Fruit fly (Drosophila melanogaster): Measurements from ENCODE around the gene CG9967.
A peak's percentile ranks its signal among the peaks of the same experiment; 100 is the strongest.

CG9967 gene

dm6 chr2L:2364200-2364754 lies 7.1 kb upstream of the CG9967 start (continued):
- TF ChIP-seq tgo (GFP tag; IDR thresholded peaks at IDR 0.05) (no peak), sna (GFP tag; IDR thresholded peaks at IDR 0.05; ENCODE audit: partially characterized antibody) (0 out of 2 replicates have a peak, but pooled peaks have one; percentile 36), her (GFP tag; optimal IDR thresholded peaks at IDR 0.05) (peak; percentile 6), sens-2 (GFP tag; IDR thresholded peaks at IDR 0.05) (no peak), knrl (GFP tag; IDR thresholded peaks at IDR 0.05; ENCODE audit: partially characterized antibody) (peak; percentile 61), emc (GFP tag; optimal IDR thresholded peaks at IDR 0.05) (no peak), peb (GFP tag; IDR thresholded peaks at IDR 0.05) (no peak), abd-A (tag; optimal IDR thresholded peaks at IDR 0.05) (no peak), CG9609 (GFP tag; optimal IDR thresholded peaks at IDR 0.05) (no peak), ERR (GFP tag; optimal IDR thresholded peaks at IDR 0.05) (no peak), cato (GFP tag; optimal IDR thresholded peaks at IDR 0.05; ENCODE audit: borderline replicate concordance) (no peak), CG32532 (GFP tag; IDR thresholded peaks at IDR 0.05) (peak; percentile 45; the same call in 1 of the 2 replicates), CG12236 (GFP tag; optimal IDR thresholded peaks at IDR 0.05) (no peak), CG8944 (GFP tag; optimal IDR thresholded peaks at IDR 0.05) (no peak), CG43689 (GFP tag; IDR thresholded peaks at IDR 0.05) (no peak), CG5953 (GFP tag; IDR thresholded peaks at IDR 0.05) (no peak), CG18599 (GFP tag; optimal IDR thresholded peaks at IDR 0.05) (no peak), gce (GFP tag; IDR thresholded peaks at IDR 0.05) (no peak), CG14014 (GFP tag; IDR thresholded peaks at IDR 0.05) (0 out of 2 replicates have a peak, but pooled peaks have one; percentile 13), Rfx (GFP tag; IDR thresholded peaks at IDR 0.05) (peak; percentile 26), ci (GFP tag; IDR thresholded peaks at IDR 0.05) (peak; percentile 5; the same call in 2 of the 3 replicates), CG4707 (GFP tag; optimal IDR thresholded peaks at IDR 0.05) (peak; percentile 95), Antp (GFP tag; optimal IDR thresholded peaks at IDR 0.05) (no peak), CG2889 (GFP tag; IDR thresholded peaks at IDR 0.05) (no peak), Mrtf (GFP tag; IDR thresholded peaks at IDR 0.05) (no peak), croc (GFP tag; conservative IDR thresholded peaks at IDR 0.05) (0 out of 3 replicates have a peak, but pooled peaks have one; percentile 3), CG15479 (GFP tag; optimal IDR thresholded peaks at IDR 0.05) (no peak), CG6765 (GFP tag; optimal IDR thresholded peaks at IDR 0.05) (no peak), inv (GFP tag; IDR thresholded peaks at IDR 0.05; ENCODE audit: partially characterized antibody) (0 out of 2 replicates have a peak, but pooled peaks have one; percentile 28), hkb (optimal IDR thresholded peaks at IDR 0.05) (no peak), hkb (GFP tag; IDR thresholded peaks at IDR 0.05) (peak; percentile 25; the same call in 1 of the 2 replicates), chn (GFP tag; optimal IDR thresholded peaks at IDR 0.05) (no peak), Bdp1 (GFP tag; optimal IDR thresholded peaks at IDR 0.05) (no peak), wek (GFP tag; optimal IDR thresholded peaks at IDR 0.05) (no peak), Dek (tag; optimal IDR thresholded peaks at IDR 0.05) (no peak), CG17361 (GFP tag; IDR thresholded peaks at IDR 0.05) (no peak), Aef1 (GFP tag; IDR thresholded peaks at IDR 0.05) (no peak), CG10366 (GFP tag; IDR thresholded peaks at IDR 0.05) (no peak)

dm6 chr2L:2363626-2364147 lies 6.5 kb upstream of the CG9967 start:
- TF ChIP-seq h (optimal IDR thresholded peaks at IDR 0.05) (no peak), B-H1 (GFP tag; IDR thresholded peaks at IDR 0.05) (peak; percentile 71), kni (GFP tag; optimal IDR thresholded peaks at IDR 0.05) (peak; percentile 41), Ets97D (GFP tag; optimal IDR thresholded peaks at IDR 0.05) (peak; percentile 48), bsh (GFP tag; optimal IDR thresholded peaks at IDR 0.05) (peak; percentile 90 to 95), Drgx (GFP tag; IDR thresholded peaks at IDR 0.05) (peak; percentile 97), Usf (GFP tag; optimal IDR thresholded peaks at IDR 0.05) (peak; percentile 58), CG17186 (GFP tag; optimal IDR thresholded peaks at IDR 0.05) (peak; percentile 4), abd-A (tag; optimal IDR thresholded peaks at IDR 0.05) (no peak), CG17568 (GFP tag; optimal IDR thresholded peaks at IDR 0.05) (peak; percentile 94), zen (tag; optimal IDR thresholded peaks at IDR 0.05) (peak; percentile 85), trh (GFP tag; optimal IDR thresholded peaks at IDR 0.05) (peak; percentile 76), Fer3 (tag; optimal IDR thresholded peaks at IDR 0.05) (peak; percentile 92), CG11093 (GFP tag; IDR thresholded peaks at IDR 0.05) (peak; percentile 72), CG7928 (GFP tag; optimal IDR thresholded peaks at IDR 0.05) (peak; percentile 42), CG3838 (GFP tag; optimal IDR thresholded peaks at IDR 0.05) (peak; percentile 58)
